Fruit fly (Drosophila melanogaster): ENCODE results near the gene EMC4.

Gene EMC4

DNA sequence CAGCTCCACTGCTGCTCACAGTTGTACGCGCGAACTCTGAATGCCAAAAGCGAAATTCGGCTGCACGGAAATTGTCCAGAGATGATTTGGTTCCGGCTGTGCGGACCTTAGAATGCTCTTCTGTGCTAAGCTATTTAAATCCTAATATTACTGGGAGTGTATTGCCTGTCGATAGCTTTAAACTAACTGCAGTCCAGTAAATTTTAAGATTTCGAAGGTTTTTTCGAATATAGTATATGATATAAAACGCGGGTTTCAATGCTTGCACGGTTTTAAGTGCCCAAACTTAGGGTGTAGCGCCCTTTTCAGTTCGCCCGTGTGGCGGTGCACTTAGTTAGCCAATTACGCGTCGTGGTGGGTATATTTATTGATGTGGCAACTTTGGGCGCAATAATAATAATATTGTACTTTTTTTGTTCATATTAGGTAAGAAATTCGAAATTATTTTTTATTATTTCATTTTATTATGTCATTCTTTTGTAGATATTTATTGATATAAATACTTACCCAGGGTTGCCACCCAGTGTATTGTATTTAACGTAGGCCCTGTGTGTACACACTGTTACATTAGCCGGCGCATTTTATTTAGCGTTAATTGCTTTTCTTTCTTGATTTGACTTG is 10.8 kb upstream of the EMC4 start, which contains the start of the genes Chro and Ssl1 (continued):
- TF ChIP-seq chn (GFP tag; optimal IDR thresholded peaks at IDR 0.05): peak; percentile 100
- TF ChIP-seq CG17802 (tag; optimal IDR thresholded peaks at IDR 0.05): peak; percentile 96
- TF ChIP-seq pan (optimal IDR thresholded peaks at IDR 0.05): no peak
- peak in 1 of 2 experiments; percentile 100 for TF ChIP-seq pan (GFP tag; optimal IDR thresholded peaks at IDR 0.05 in 1 of 2, IDR thresholded peaks at IDR 0.05 in 1 of 2)
- peak; percentile 74 for TF ChIP-seq pfk (GFP tag; optimal IDR thresholded peaks at IDR 0.05)
- peak; percentile 97 for TF ChIP-seq CG11696 (GFP tag; IDR thresholded peaks at IDR 0.05)
- peak; percentile 100 for TF ChIP-seq Fer1 (GFP tag; optimal IDR thresholded peaks at IDR 0.05)
- TF ChIP-seq CG1647 (GFP tag; optimal IDR thresholded peaks at IDR 0.05): peak; percentile 100
- TF ChIP-seq CG6813 (GFP tag; optimal IDR thresholded peaks at IDR 0.05): peak; percentile 100
- TF ChIP-seq vnd (GFP tag; IDR thresholded peaks at IDR 0.05; ENCODE audit: partially characterized antibody): no peak
- TF ChIP-seq Blimp-1 (GFP tag; optimal IDR thresholded peaks at IDR 0.05): peak; percentile 99
- peak; percentile 99 for TF ChIP-seq odd (GFP tag; optimal IDR thresholded peaks at IDR 0.05)
- peak; percentile 100 for TF ChIP-seq Fer3 (tag; optimal IDR thresholded peaks at IDR 0.05)
- peak; percentile 100 for TF ChIP-seq CG4854 (GFP tag; optimal IDR thresholded peaks at IDR 0.05)
- peak; percentile 100 for TF ChIP-seq Side (GFP tag; optimal IDR thresholded peaks at IDR 0.05)
- peak; percentile 100 for TF ChIP-seq pho (GFP tag; optimal IDR thresholded peaks at IDR 0.05)
- peak; percentile 99 for TF ChIP-seq toy (GFP tag; IDR thresholded peaks at IDR 0.05)
- TF ChIP-seq pum (GFP tag; optimal IDR thresholded peaks at IDR 0.05): peak; percentile 100
- TF ChIP-seq Bdp1 (GFP tag; optimal IDR thresholded peaks at IDR 0.05): peak; percentile 97
- TF ChIP-seq CG11093 (GFP tag; IDR thresholded peaks at IDR 0.05): peak; percentile 100
- peak; percentile 100 for TF ChIP-seq Nf-YC (tag; optimal IDR thresholded peaks at IDR 0.05)
- peak; percentile 97 for TF ChIP-seq CG9437 (GFP tag; optimal IDR thresholded peaks at IDR 0.05)
- peak; percentile 100 for TF ChIP-seq tio (GFP tag; optimal IDR thresholded peaks at IDR 0.05)
- TF ChIP-seq CG4282 (GFP tag; optimal IDR thresholded peaks at IDR 0.05): peak; percentile 100
- TF ChIP-seq CG6654 (GFP tag; optimal IDR thresholded peaks at IDR 0.05): peak; percentile 96
- peak; percentile 100 for TF ChIP-seq al (GFP tag; IDR thresholded peaks at IDR 0.05)
- TF ChIP-seq CG12236 (GFP tag; optimal IDR thresholded peaks at IDR 0.05): peak; percentile 100
- peak; percentile 100 for TF ChIP-seq tap (tag; optimal IDR thresholded peaks at IDR 0.05)
- TF ChIP-seq oc (tag; optimal IDR thresholded peaks at IDR 0.05): peak; percentile 100
- peak; percentile 100 for TF ChIP-seq ttk (GFP tag; IDR thresholded peaks at IDR 0.05)
- peak; percentile 100 for TF ChIP-seq Ada2b (GFP tag; IDR thresholded peaks at IDR 0.05)
- no peak for TF ChIP-seq sc (optimal IDR thresholded peaks at IDR 0.05)
- TF ChIP-seq sc (GFP tag; optimal IDR thresholded peaks at IDR 0.05): peak; percentile 100
- peak; percentile 98 for TF ChIP-seq Hey (tag; optimal IDR thresholded peaks at IDR 0.05)
- TF ChIP-seq CG10147 (GFP tag; optimal IDR thresholded peaks at IDR 0.05): peak; percentile 99
- no peak for TF ChIP-seq hbn (GFP tag; IDR thresholded peaks at IDR 0.05; ENCODE audit: partially characterized antibody)
- peak; percentile 100 for TF ChIP-seq CG9876 (GFP tag; optimal IDR thresholded peaks at IDR 0.05)
- TF ChIP-seq Optix (GFP tag; IDR thresholded peaks at IDR 0.05): peak; percentile 100
- TF ChIP-seq CG9817 (tag; optimal IDR thresholded peaks at IDR 0.05): peak; percentile 99
- peak; percentile 100 for TF ChIP-seq sisA (GFP tag; IDR thresholded peaks at IDR 0.05)
- TF ChIP-seq esg (GFP tag; conservative IDR thresholded peaks at IDR 0.05): peak; percentile 100
- TF ChIP-seq lbe (GFP tag; optimal IDR thresholded peaks at IDR 0.05): peak; percentile 99
- no peak for TF ChIP-seq fru (optimal IDR thresholded peaks at IDR 0.05)
- TF ChIP-seq CG7928 (GFP tag; optimal IDR thresholded peaks at IDR 0.05): peak; percentile 87
- TF ChIP-seq CG12769 (tag; optimal IDR thresholded peaks at IDR 0.05): peak; percentile 100
- TF ChIP-seq Gsc (GFP tag; IDR thresholded peaks at IDR 0.05): peak; percentile 100
- TF ChIP-seq Rfx (GFP tag; IDR thresholded peaks at IDR 0.05): peak; percentile 100
- TF ChIP-seq CG6854 (GFP tag; optimal IDR thresholded peaks at IDR 0.05): peak; percentile 100
- TF ChIP-seq tll (GFP tag; optimal IDR thresholded peaks at IDR 0.05): peak; percentile 82 to 88
- TF ChIP-seq run (tag; optimal IDR thresholded peaks at IDR 0.05): peak; percentile 100
- TF ChIP-seq so (GFP tag; IDR thresholded peaks at IDR 0.05): peak; percentile 100
